Fruit fly (Drosophila melanogaster): Measurements from ENCODE around the gene ihog.

Gene ihog

DNA sequence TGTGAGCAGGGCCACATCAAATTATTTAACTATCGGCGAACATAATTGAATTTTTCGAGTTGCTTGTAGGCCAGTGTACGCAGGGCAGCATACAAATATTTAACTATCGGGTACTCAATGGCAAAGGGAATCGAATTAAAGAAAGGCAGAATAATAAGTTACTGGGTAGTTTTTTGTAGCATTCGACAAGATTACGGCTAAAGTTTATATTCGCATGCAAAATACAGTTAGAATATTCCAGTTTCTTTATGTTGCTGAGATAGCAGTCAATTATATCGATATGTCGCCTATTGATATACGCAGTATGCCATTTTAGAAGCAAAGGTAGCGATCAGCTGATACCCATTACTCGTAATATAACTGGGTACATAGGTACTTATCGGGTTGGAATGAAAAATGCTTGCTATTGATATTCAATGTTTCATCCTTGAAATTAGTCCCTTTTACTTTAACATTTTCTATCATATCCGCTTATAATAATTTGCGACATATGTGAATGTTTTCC is 19.5 kb upstream of the ihog start (continued):
- TF ChIP-seq dsx (GFP tag; optimal IDR thresholded peaks at IDR 0.05; ENCODE audit: poor library complexity, severe bottlenecking) (peak; percentile 62), lz (GFP tag; optimal IDR thresholded peaks at IDR 0.05) (peak; percentile 63), CG15336 (GFP tag; IDR thresholded peaks at IDR 0.05) (peak; percentile 24; the same call in 1 of the 2 replicates), CG6854 (GFP tag; optimal IDR thresholded peaks at IDR 0.05) (peak; percentile 42), Smox (GFP tag; optimal IDR thresholded peaks at IDR 0.05) (peak; percentile 55), Met (GFP tag; optimal IDR thresholded peaks at IDR 0.05) (no peak), pdm3 (GFP tag; optimal IDR thresholded peaks at IDR 0.05) (no peak), CG1621 (tag; optimal IDR thresholded peaks at IDR 0.05) (peak; percentile 30), eg (GFP tag; IDR thresholded peaks at IDR 0.05) (peak; percentile 56; the same call in 2 of the 3 replicates)

DNA sequence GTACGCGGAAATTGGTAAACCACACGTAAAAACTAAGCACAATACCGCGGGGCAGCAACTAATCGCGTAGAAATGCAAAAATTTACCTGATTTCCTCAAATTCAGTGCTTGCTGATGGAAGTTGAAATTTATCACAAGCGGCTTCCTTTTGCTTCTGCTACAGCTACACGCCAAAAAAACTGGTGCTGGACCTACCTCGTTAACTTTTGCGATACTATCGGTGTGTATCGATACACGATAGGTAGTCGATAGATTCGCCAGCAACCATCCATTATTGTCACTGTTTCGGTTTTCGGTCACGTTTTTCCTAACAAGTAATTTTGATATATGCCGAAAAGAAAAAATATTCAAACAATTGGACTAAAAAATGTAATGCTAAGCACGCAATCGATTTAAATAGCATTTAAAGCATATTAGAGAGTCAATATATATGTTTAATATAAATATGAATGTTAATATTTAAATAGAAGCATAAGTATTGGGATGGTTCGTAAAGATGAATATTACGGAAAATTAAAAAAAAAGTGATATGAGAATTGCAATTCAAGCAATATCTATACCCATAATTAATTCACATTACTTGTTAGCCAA is 18.9 kb upstream of the ihog start, which contains the start of gene Sumo:
Gene Sumo (minus strand): TSS at position 223 of the 591 bp plus-strand sequence.
- TF ChIP-seq dac (GFP tag; optimal IDR thresholded peaks at IDR 0.05) (no peak), CG1621 (tag; optimal IDR thresholded peaks at IDR 0.05) (no peak), Eip75B (GFP tag; optimal IDR thresholded peaks at IDR 0.05) (no peak), CG6808 (GFP tag; optimal IDR thresholded peaks at IDR 0.05) (no peak), CG3919 (GFP tag; optimal IDR thresholded peaks at IDR 0.05) (no peak), pdm3 (GFP tag; optimal IDR thresholded peaks at IDR 0.05) (no peak), vri (GFP tag; optimal IDR thresholded peaks at IDR 0.05) (no peak), CG6163 (GFP tag; IDR thresholded peaks at IDR 0.05) (0 out of 3 replicates have a peak, but pooled peaks have one; percentile 6), CG8119 (GFP tag; IDR thresholded peaks at IDR 0.05) (0 out of 3 replicates have a peak, but pooled peaks have one; percentile 2), Blimp-1 (GFP tag; optimal IDR thresholded peaks at IDR 0.05) (no peak), achi (GFP tag; optimal IDR thresholded peaks at IDR 0.05) (no peak), CG34406 (GFP tag; optimal IDR thresholded peaks at IDR 0.05) (no peak), CG11294 (GFP tag; IDR thresholded peaks at IDR 0.05) (no peak), CG15336 (GFP tag; IDR thresholded peaks at IDR 0.05) (no peak), Lpt (GFP tag; optimal IDR thresholded peaks at IDR 0.05) (no peak), cyc (GFP tag; optimal IDR thresholded peaks at IDR 0.05) (no peak), fd85E (GFP tag; optimal IDR thresholded peaks at IDR 0.05) (no peak), lz (GFP tag; optimal IDR thresholded peaks at IDR 0.05) (no peak), OdsH (GFP tag; optimal IDR thresholded peaks at IDR 0.05) (peak; percentile 18), topi (GFP tag; optimal IDR thresholded peaks at IDR 0.05) (no peak), fkh (GFP tag; optimal IDR thresholded peaks at IDR 0.05) (no peak), eg (GFP tag; IDR thresholded peaks at IDR 0.05) (peak; percentile 2; the same call in 1 of the 3 replicates), CG11902 (GFP tag; optimal IDR thresholded peaks at IDR 0.05) (no peak), CG4318 (GFP tag; optimal IDR thresholded peaks at IDR 0.05) (no peak), fd59A (GFP tag; optimal IDR thresholded peaks at IDR 0.05) (peak; percentile 12), Hr4 (GFP tag; optimal IDR thresholded peaks at IDR 0.05) (no peak), CG8632 (GFP tag; optimal IDR thresholded peaks at IDR 0.05) (no peak), CG32006 (GFP tag; optimal IDR thresholded peaks at IDR 0.05) (peak; percentile 11), acj6 (GFP tag; optimal IDR thresholded peaks at IDR 0.05) (no peak), CG7368 (GFP tag; optimal IDR thresholded peaks at IDR 0.05) (no peak), spab (GFP tag; optimal IDR thresholded peaks at IDR 0.05) (no peak), CG6276 (GFP tag; optimal IDR thresholded peaks at IDR 0.05) (no peak), net (GFP tag; optimal IDR thresholded peaks at IDR 0.05) (no peak), CG9139 (GFP tag; optimal IDR thresholded peaks at IDR 0.05) (no peak), salr (GFP tag; optimal IDR thresholded peaks at IDR 0.05) (peak in 1 of 2 experiments; percentile 41), CG6854 (GFP tag; optimal IDR thresholded peaks at IDR 0.05) (peak; percentile 60), Hr38 (GFP tag; optimal IDR thresholded peaks at IDR 0.05) (no peak), CG11762 (GFP tag; optimal IDR thresholded peaks at IDR 0.05; ENCODE audit: insufficient read depth) (no peak), Sox15 (GFP tag; optimal IDR thresholded peaks at IDR 0.05) (peak; percentile 5), Smox (GFP tag; optimal IDR thresholded peaks at IDR 0.05) (no peak), CG10631 (GFP tag; optimal IDR thresholded peaks at IDR 0.05) (no peak), CG3032 (tag; optimal IDR thresholded peaks at IDR 0.05) (peak; percentile 21), esn (GFP tag; optimal IDR thresholded peaks at IDR 0.05) (no peak), ss (GFP tag; optimal IDR thresholded peaks at IDR 0.05) (no peak), CG6792 (GFP tag; optimal IDR thresholded peaks at IDR 0.05) (no peak), CG8319 (GFP tag; optimal IDR thresholded peaks at IDR 0.05) (no peak)

Measured in whole organism, prepupa.